Worm (Caenorhabditis elegans): ENCODE measurements around the gene gsp-2.

DNA sequence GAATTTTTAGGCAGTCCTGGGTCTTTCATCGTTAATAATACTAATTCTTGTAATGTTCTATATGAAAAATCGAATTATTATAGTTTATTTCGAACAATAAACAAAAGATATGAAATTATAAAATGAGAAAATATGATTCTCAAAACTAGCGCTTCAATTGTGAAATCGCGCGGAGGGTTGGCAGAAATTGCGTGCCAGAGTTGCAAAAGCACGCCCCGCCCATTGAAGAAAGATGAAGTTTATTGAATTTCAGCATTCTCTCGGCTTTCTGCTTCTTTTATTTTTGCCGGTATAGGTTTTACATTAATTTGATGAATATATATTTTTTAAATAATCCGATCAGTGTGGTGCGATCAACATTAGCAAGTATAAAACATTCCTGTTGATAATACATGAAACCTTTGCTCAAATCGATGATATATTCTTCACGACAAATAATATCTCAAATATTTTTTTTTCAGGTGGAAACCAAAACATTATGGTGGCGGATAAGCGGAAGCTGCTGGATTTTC is 22.7 kb downstream of the gsp-2 start, which contains the start of the genes eco-1 and hmgr-1:
- TF ChIP-seq nhr-102 (tag; optimal IDR thresholded peaks at IDR 0.05) (no peak), ceh-82 (tag; optimal IDR thresholded peaks at IDR 0.05) (no peak), zag-1 (tag; optimal IDR thresholded peaks at IDR 0.05) (no peak), lir-3 (tag; optimal IDR thresholded peaks at IDR 0.05) (no peak), tra-1 (GFP tag; IDR thresholded peaks at IDR 0.05) (no peak)

Data from whole organism, L4 larva.